Fruit fly (Drosophila melanogaster) Kc167 (cell line): ENCODE measurements around the gene CG31115.

Source experiments
- Sin3A ChIP-seq: fragments of >200 bp; optimal IDR thresholded peaks from 2 replicates; lab custom pipeline; 2018; ENCODE audit warnings: missing external identifiers
- insv ChIP-seq: fragments of >200 bp; optimal IDR thresholded peaks from 3 replicates; lab custom pipeline; 2018; ENCODE audit warnings: missing external identifiers
- psq ChIP-seq: fragments of >200 bp; optimal IDR thresholded peaks from 2 replicates; lab custom pipeline; 2017; ENCODE audit warnings: missing external identifiers

- no peak for TF ChIP-seq psq (lab: Kevin White, UChicago)
- TF ChIP-seq Sin3A (lab: Kevin White, UChicago) = no peak
- no peak for TF ChIP-seq insv (lab: Kevin White, UChicago)
These were observed 43.7 kb downstream of the CG31115 start for dm6 chr3R:25080446-25080845.
